Fruit fly (Drosophila melanogaster): ENCODE results near the gene CG4502.

- TF ChIP-seq Sox102F (GFP tag; optimal IDR thresholded peaks at IDR 0.05) = no peak
- no peak for TF ChIP-seq topi (GFP tag; optimal IDR thresholded peaks at IDR 0.05)
- no peak for TF ChIP-seq Eip93F (GFP tag; optimal IDR thresholded peaks at IDR 0.05)
- no peak for TF ChIP-seq CG16779 (tag; optimal IDR thresholded peaks at IDR 0.05)
- no peak for TF ChIP-seq lz (GFP tag; optimal IDR thresholded peaks at IDR 0.05)
- TF ChIP-seq Ets21C (GFP tag; optimal IDR thresholded peaks at IDR 0.05) = no peak
- no peak for TF ChIP-seq ss (GFP tag; optimal IDR thresholded peaks at IDR 0.05)
- TF ChIP-seq CG10669 (GFP tag; optimal IDR thresholded peaks at IDR 0.05) = no peak
- no peak for TF ChIP-seq spab (GFP tag; optimal IDR thresholded peaks at IDR 0.05)
- no peak for TF ChIP-seq Ets96B (tag; optimal IDR thresholded peaks at IDR 0.05)
- TF ChIP-seq CG8632 (GFP tag; optimal IDR thresholded peaks at IDR 0.05) = no peak
- TF ChIP-seq CG15336 (GFP tag; IDR thresholded peaks at IDR 0.05) = no peak
These were observed 9.5 kb upstream of the CG4502 start for dm6 chr2L:7213532-7213931.

All from whole organism, prepupa.